Worm (Caenorhabditis elegans): ENCODE measurements around the gene lon-1.

Gene lon-1

DNA sequence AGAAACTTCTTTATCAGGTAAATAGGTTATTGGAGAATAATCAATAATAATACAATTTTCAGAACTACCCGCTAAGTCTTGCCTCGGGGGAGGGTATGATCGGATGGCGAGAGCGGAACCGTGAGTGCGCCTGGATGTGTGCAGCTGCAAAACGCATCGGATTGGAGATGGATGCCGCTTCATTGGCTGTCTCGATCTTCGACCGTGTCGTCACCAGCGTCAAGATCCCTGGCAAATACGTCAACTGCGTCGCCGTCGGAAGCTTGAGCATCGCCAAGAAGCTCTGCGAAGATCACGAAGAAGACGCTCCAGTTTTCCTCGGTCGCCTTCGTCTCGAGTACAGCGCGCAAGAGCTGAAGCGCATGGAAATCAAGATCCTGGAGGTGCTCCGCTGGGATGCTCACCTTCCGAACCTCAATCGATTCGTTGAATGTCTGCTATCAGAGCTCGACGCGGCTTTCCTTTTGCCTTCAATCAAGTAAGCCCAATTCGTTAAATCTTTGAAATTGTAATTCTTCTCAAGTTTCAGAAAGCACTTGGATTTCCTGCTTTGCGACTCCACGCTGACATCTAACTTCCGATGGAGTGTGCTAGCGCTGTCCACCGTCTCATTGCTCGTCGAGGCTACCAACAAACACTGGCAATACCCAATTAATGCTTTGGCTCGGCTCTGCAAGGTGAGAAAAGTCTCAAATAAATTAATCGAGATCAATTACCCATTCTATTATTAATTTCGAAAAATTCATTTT is 30.6 kb downstream of the lon-1 start:
- TF ChIP-seq ama-1 (optimal IDR thresholded peaks at IDR 0.05) = no peak
- peak; percentile 42 for TF ChIP-seq nhr-43 (tag; optimal IDR thresholded peaks at IDR 0.05; ENCODE audit: poor library complexity, severe bottlenecking)
- TF ChIP-seq sea-2 (GFP tag; optimal IDR thresholded peaks at IDR 0.05) = no peak

DNA sequence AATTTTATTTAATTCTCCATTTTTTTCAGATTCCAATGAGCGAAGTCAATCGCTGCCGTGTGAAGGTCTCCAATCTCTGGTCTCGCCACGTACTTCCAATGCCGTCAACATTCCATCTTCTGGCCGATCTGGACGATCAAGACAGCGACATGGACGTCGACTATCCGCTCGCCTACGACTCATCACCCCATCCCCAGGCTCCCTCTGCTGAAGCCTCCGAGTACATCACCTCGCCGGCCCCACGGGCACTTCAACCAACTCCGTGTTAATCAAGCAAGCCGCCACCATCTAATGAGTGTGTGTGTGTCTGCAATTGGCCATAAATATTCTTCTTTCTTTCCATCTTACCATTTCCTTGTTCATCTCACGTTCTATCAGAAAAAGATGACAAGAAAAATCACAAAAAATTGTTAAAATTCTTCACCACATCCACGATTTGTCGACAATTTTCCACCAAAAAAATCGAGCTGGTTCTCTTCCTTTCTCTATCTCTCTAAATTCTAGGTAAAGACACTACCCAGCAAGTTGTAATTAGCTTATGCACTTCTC is 31.3 kb downstream of the lon-1 start:
- TF ChIP-seq ama-1 (optimal IDR thresholded peaks at IDR 0.05) = peak; percentile 44
- TF ChIP-seq ceh-82 (tag; optimal IDR thresholded peaks at IDR 0.05) = no peak

DNA sequence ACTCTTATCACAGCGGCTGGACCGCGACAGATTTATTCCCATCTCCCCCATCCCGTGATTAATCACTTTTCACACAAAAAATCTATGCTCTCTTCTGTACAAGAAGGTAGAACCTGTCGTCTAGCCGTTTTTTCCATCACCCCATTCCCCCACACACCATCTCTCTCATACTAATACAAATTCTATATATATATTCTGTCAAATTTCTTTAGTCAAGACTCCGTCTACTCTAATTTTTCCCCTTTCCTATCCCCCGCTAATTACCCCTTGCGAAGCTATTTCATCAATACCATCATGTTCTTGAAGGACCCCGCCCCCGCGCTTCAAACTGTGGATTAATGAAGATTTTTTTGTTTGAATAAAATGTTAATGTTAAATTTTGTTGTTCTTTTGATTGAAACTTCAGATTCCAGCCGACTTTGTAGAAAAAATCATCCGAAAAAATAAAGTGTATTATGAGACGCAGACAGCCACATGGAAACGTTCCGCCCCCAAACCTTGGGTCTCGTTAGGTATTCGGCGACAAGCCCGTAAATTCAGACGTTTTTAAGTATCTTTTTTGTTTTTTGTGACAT is 31.8 kb downstream of the lon-1 start:
- peak; percentile 72 for TF ChIP-seq lsy-12 (tag; optimal IDR thresholded peaks at IDR 0.05)
- peak; percentile 56 for TF ChIP-seq R02D3.7 (tag; optimal IDR thresholded peaks at IDR 0.05)
- peak; percentile 36 for TF ChIP-seq elt-2 (tag; optimal IDR thresholded peaks at IDR 0.05)
- no peak for TF ChIP-seq ceh-16 (tag; optimal IDR thresholded peaks at IDR 0.05)
- TF ChIP-seq nhr-43 (tag; optimal IDR thresholded peaks at IDR 0.05; ENCODE audit: poor library complexity, severe bottlenecking) = peak; percentile 71
- no peak for TF ChIP-seq nhr-76 (tag; optimal IDR thresholded peaks at IDR 0.05)
- TF ChIP-seq nhr-67 (tag; optimal IDR thresholded peaks at IDR 0.05) = no peak
- peak; percentile 44 for TF ChIP-seq jun-1 (tag; optimal IDR thresholded peaks at IDR 0.05)
- TF ChIP-seq tbx-2 (tag; optimal IDR thresholded peaks at IDR 0.05) = peak; percentile 27
- TF ChIP-seq nhr-77 (tag; optimal IDR thresholded peaks at IDR 0.05) = no peak
- TF ChIP-seq ZK546.5 (tag; optimal IDR thresholded peaks at IDR 0.05) = no peak
- no peak for TF ChIP-seq sea-2 (GFP tag; optimal IDR thresholded peaks at IDR 0.05)
- TF ChIP-seq ama-1 (optimal IDR thresholded peaks at IDR 0.05) = peak; percentile 92
- TF ChIP-seq pha-4 (tag; optimal IDR thresholded peaks at IDR 0.05) = peak; percentile 35
- TF ChIP-seq nhr-23 (tag; optimal IDR thresholded peaks at IDR 0.05) = peak; percentile 79
- peak; percentile 40 for TF ChIP-seq nhr-25 (tag; optimal IDR thresholded peaks at IDR 0.05)

DNA sequence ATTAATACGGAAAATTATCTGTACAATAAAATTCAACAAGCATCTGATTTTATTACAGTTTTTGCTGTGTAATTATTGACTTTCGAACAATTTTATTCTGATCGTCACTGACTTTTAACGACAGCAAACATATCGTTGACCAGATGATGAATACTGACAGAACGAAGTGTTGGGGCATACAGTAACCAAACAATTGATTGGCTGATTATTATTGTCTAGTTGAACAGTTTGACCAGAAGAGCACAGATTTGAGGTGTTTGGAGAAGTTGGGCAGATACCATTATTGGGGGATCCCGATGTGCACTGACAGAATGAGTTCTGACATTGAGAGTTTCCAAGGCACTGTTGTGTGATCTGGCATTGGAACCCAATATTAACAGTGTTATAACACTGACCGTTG is 32.7 kb downstream of the lon-1 start:
- TF ChIP-seq nhr-23 (tag; optimal IDR thresholded peaks at IDR 0.05) = no peak
- no peak for TF ChIP-seq elt-2 (tag; optimal IDR thresholded peaks at IDR 0.05)
- no peak for TF ChIP-seq fos-1 (tag; optimal IDR thresholded peaks at IDR 0.05)
- no peak for TF ChIP-seq sea-2 (GFP tag; optimal IDR thresholded peaks at IDR 0.05)
- TF ChIP-seq aly-2 (tag; optimal IDR thresholded peaks at IDR 0.05) = no peak
- TF ChIP-seq ceh-9 (tag; optimal IDR thresholded peaks at IDR 0.05) = no peak

DNA sequence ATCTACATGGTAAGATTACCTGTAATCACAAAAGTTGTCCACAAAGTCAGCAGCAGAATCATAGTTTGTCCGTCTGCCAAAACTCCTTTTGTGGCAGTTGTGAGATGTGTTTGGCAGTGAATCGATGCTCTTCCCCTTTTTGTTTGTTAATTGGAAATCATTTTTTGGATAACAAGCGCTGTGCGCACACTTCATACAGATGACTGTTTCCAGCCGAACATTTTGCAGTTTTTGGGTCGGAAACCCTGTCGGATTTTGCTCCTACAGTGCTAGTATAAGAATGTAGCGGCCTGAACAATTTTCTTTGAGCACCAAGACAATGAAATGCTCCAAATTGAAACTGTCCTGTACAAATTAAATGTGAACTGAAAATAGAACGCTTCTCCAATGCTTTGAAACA is 34.4 kb downstream of the lon-1 start, which contains the start of gene D1044.7:
Gene D1044.7 (minus strand): TSS at position 101 of the 400 bp plus-strand sequence.
- TF ChIP-seq lsy-12 (tag; optimal IDR thresholded peaks at IDR 0.05) (no peak), sea-2 (GFP tag; optimal IDR thresholded peaks at IDR 0.05) (no peak), nhr-237 (tag; optimal IDR thresholded peaks at IDR 0.05) (no peak), elt-3 (tag; optimal IDR thresholded peaks at IDR 0.05) (no peak), ztf-11 (tag; optimal IDR thresholded peaks at IDR 0.05) (no peak), ZK546.5 (tag; optimal IDR thresholded peaks at IDR 0.05) (no peak), nhr-77 (tag; optimal IDR thresholded peaks at IDR 0.05) (no peak), mdl-1 (tag; optimal IDR thresholded peaks at IDR 0.05) (no peak), ama-1 (optimal IDR thresholded peaks at IDR 0.05) (no peak), eor-1 (tag; optimal IDR thresholded peaks at IDR 0.05) (no peak), nhr-25 (tag; optimal IDR thresholded peaks at IDR 0.05) (no peak), fkh-10 (GFP tag; optimal IDR thresholded peaks at IDR 0.05) (no peak), R02D3.7 (tag; optimal IDR thresholded peaks at IDR 0.05) (no peak), daf-12 (tag; optimal IDR thresholded peaks at IDR 0.05) (no peak), lin-15B (tag; optimal IDR thresholded peaks at IDR 0.05) (no peak), fos-1 (tag; optimal IDR thresholded peaks at IDR 0.05) (no peak)

DNA sequence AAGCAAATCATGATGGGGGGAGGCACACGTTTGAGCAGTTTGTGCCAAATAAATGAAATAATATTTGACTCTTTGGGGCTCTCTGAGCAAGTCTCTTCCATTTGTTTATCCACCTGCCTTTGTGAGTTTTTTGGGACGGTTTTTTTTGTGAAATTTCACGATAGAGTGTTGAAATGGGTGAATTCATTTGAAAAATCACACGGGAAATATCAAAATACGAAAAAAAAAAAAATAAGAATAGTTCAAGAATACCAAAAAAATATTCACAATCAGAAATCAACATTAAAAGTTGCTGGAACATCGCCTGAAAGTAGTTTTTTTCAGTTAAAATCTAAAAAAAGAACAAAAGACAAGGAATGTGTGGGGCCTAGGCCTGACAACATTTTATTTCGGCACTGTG is 38.2 kb downstream of the lon-1 start, which contains the start of gene pqn-25:
Gene pqn-25 (minus strand): TSS at position 101 of the 400 bp plus-strand sequence.
- TF ChIP-seq ceh-16 (tag; optimal IDR thresholded peaks at IDR 0.05) (no peak), nhr-23 (tag; optimal IDR thresholded peaks at IDR 0.05) (no peak), fos-1 (tag; optimal IDR thresholded peaks at IDR 0.05) (no peak), hmg-11 (tag; optimal IDR thresholded peaks at IDR 0.05) (no peak), R02D3.7 (tag; optimal IDR thresholded peaks at IDR 0.05) (no peak), nhr-11 (tag; optimal IDR thresholded peaks at IDR 0.05) (no peak), pqm-1 (tag; optimal IDR thresholded peaks at IDR 0.05) (no peak), ceh-82 (tag; optimal IDR thresholded peaks at IDR 0.05) (no peak), egl-27 (tag; optimal IDR thresholded peaks at IDR 0.05) (no peak), elt-2 (tag; optimal IDR thresholded peaks at IDR 0.05) (no peak), nhr-76 (tag; optimal IDR thresholded peaks at IDR 0.05) (no peak), ama-1 (optimal IDR thresholded peaks at IDR 0.05) (no peak), elt-1 (tag; optimal IDR thresholded peaks at IDR 0.05) (no peak), nhr-28 (tag; optimal IDR thresholded peaks at IDR 0.05) (no peak), nhr-67 (tag; optimal IDR thresholded peaks at IDR 0.05) (no peak), tbx-2 (tag; optimal IDR thresholded peaks at IDR 0.05) (no peak), pha-4 (tag; optimal IDR thresholded peaks at IDR 0.05) (no peak)

Data from whole organism, L3 larva.